Fruit fly (Drosophila melanogaster): Measurements from ENCODE around the gene pinta.

The pinta gene

DNA sequence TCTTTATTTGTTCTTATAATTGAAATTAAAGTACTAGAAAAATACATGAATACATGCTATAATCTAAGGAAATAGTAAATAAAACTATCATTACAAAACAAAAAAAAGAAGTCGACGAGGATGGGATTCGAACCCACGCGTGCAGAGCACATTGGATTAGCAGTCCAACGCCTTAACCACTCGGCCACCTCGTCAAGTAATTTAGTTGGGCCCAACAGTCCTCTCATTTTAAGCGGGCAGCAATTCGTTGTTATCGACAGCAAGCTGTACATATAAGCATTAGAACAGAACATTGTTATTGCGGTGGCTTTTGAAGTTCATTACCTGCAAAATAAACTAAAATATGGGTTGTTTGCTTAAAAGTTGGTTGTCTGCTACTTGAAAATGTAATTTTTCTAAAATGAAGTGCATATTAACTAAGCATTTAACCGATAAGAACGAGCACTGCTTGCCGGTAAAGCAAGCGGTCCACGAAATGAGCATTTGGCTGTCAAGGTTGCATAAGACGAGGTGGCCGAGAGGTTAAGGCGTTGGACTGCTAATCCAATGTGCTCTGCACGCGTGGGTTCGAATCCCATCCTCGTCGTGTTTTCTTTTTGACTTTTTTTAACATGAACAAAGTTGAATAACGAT, 27.5 kb downstream of the pinta start:
- TF ChIP-seq toe (GFP tag; optimal IDR thresholded peaks at IDR 0.05): no peak
- TF ChIP-seq CG12768 (GFP tag; optimal IDR thresholded peaks at IDR 0.05): no peak
- TF ChIP-seq bab1 (GFP tag; optimal IDR thresholded peaks at IDR 0.05): peak; percentile 15

DNA sequence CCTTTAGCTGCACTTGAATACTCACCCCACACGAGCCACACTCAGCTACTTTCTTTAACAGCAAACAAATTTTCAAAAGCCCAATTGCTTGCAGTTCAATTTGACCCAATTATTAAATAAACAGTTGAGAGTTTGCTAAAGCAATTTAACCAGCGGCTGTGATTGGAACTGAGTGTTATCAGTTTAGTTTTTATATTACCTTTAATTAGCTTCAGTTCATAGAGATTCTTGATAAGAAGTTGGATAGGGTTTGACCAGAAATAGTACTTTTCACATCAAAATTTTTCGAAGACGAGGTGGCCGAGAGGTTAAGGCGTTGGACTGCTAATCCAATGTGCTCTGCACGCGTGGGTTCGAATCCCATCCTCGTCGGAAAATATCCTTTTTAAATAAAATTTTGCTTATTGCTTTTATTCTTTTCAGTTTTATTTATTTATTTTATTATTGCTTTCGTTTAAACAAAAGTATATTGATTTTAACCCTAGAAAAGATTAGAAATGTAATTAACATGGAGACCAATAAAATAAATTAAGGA, 28.4 kb downstream of the pinta start:
- TF ChIP-seq CG5204 (GFP tag; optimal IDR thresholded peaks at IDR 0.05) (no peak), CG14711 (tag; optimal IDR thresholded peaks at IDR 0.05) (no peak), Crg-1 (GFP tag; optimal IDR thresholded peaks at IDR 0.05) (no peak), cnc (optimal IDR thresholded peaks at IDR 0.05) (no peak), pad (GFP tag; optimal IDR thresholded peaks at IDR 0.05) (no peak), CG33017 (tag; optimal IDR thresholded peaks at IDR 0.05) (no peak), tj (GFP tag; optimal IDR thresholded peaks at IDR 0.05) (no peak), Mnt (GFP tag; optimal IDR thresholded peaks at IDR 0.05) (no peak), CG1620 (GFP tag; optimal IDR thresholded peaks at IDR 0.05) (no peak)

DNA sequence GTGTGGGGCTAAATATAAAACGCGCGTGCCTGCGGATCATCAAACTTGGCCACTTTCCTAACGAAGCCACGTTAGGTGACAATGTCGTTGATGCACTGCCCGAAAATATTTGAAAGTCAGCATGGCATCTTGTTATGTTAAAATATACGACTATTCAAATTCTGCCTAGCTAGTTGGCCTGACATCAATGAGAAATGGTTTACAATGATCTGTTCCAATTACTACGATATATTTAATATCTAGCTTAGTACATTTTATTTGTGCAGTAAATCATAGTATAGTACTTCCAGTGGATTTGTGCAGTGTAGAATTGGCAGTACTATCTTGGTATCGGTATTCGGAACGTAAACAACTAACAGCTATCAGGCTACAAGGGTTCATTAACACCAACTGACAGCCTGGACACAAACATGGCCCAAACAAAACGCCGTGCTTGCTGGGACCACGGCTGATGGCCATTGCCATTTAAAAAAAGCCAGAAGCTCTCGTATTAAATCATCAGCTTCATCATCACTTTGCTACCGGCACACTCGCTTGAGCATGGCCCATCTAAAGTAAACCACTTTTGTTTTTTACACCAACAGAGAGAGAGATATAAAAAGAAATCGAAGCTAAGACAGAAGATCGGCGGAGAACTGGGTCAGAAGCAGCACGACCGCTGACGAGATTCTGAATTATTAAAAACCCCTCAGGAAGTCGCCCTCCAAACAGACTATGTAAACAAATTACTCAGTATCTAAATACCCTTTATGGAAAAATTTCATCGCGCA, 29.1 kb downstream of the pinta start:
- TF ChIP-seq kay (GFP tag; ENCODE audit: borderline replicate concordance) (no peak), CG11617 (GFP tag; optimal IDR thresholded peaks at IDR 0.05) (no peak), CG7045 (GFP tag; optimal IDR thresholded peaks at IDR 0.05) (no peak), CG1620 (GFP tag; optimal IDR thresholded peaks at IDR 0.05) (no peak), tj (GFP tag; optimal IDR thresholded peaks at IDR 0.05) (no peak), Clk (GFP tag; optimal IDR thresholded peaks at IDR 0.05) (no peak), CG12768 (GFP tag; optimal IDR thresholded peaks at IDR 0.05) (no peak), bab1 (GFP tag; optimal IDR thresholded peaks at IDR 0.05) (no peak), cic (GFP tag; optimal IDR thresholded peaks at IDR 0.05) (no peak), ovo (GFP tag; optimal IDR thresholded peaks at IDR 0.05) (no peak), CG14711 (tag; optimal IDR thresholded peaks at IDR 0.05) (no peak), Hr96 (GFP tag; optimal IDR thresholded peaks at IDR 0.05) (no peak), Mnt (GFP tag; optimal IDR thresholded peaks at IDR 0.05) (no peak), CG7101 (tag; optimal IDR thresholded peaks at IDR 0.05) (no peak), cnc (optimal IDR thresholded peaks at IDR 0.05) (no peak), toe (GFP tag; optimal IDR thresholded peaks at IDR 0.05) (no peak), Crg-1 (GFP tag; optimal IDR thresholded peaks at IDR 0.05) (no peak), pad (GFP tag; optimal IDR thresholded peaks at IDR 0.05) (no peak), CG33017 (tag; optimal IDR thresholded peaks at IDR 0.05) (no peak), CG5204 (GFP tag; optimal IDR thresholded peaks at IDR 0.05) (no peak)

DNA sequence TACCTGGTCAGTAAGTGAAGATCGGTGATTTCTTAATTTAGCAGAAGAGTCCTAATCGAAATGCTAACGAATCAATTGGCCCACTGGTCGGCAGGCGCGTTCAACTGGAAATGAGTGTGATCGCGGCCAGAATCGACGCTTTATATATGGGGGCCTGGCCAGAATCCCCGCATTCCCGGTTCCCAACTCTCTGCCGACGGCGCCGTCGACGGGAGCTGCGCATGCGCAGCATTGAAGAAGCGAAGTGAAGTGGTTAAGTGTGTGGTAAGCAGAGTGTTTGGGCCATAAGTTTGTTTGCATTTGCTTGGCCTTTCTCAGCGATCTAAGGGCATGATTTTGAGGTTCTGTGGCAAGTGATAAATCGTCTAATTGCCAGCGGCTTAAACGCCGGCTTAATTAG, 30.7 kb downstream of the pinta start, which contains the start of gene CG13857:
TSS of gene CG13857 (minus strand) at position 101 of the 400 bp plus-strand sequence.
- TF ChIP-seq bab1 (GFP tag; optimal IDR thresholded peaks at IDR 0.05) (no peak), toe (GFP tag; optimal IDR thresholded peaks at IDR 0.05) (no peak), CG12768 (GFP tag; optimal IDR thresholded peaks at IDR 0.05) (no peak), Crg-1 (GFP tag; optimal IDR thresholded peaks at IDR 0.05) (no peak), CG7045 (GFP tag; optimal IDR thresholded peaks at IDR 0.05) (no peak), pad (GFP tag; optimal IDR thresholded peaks at IDR 0.05) (no peak), CG5204 (GFP tag; optimal IDR thresholded peaks at IDR 0.05) (no peak), cnc (optimal IDR thresholded peaks at IDR 0.05) (no peak), CG7101 (tag; optimal IDR thresholded peaks at IDR 0.05) (no peak), CG14711 (tag; optimal IDR thresholded peaks at IDR 0.05) (no peak), ovo (GFP tag; optimal IDR thresholded peaks at IDR 0.05) (no peak), Hr96 (GFP tag; optimal IDR thresholded peaks at IDR 0.05) (no peak), kay (GFP tag; ENCODE audit: borderline replicate concordance) (no peak), CG11617 (GFP tag; optimal IDR thresholded peaks at IDR 0.05) (no peak), Clk (GFP tag; optimal IDR thresholded peaks at IDR 0.05) (no peak), CG33017 (tag; optimal IDR thresholded peaks at IDR 0.05) (no peak), Mnt (GFP tag; optimal IDR thresholded peaks at IDR 0.05) (no peak)

DNA sequence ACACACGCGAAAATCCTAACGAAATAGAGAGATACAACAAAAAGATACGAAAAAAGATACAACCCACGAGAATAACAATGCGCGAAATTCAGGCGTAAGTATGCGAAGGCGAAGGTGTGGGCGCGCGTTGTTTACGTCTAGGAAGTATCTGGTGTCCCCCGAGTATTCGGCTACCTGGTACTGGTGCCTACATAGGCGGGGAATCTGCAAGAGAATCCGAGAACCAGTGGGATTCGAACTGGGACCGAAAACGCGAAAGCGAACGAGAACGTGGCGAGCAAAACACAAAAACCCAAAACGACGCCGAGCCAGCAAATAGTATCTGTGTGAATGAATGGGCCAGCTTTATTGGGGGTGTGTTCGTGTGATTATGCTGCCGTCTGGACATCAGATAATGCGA, 34.6 kb downstream of the pinta start:
- TF ChIP-seq CG5204 (GFP tag; optimal IDR thresholded peaks at IDR 0.05): no peak
- TF ChIP-seq CG7101 (tag; optimal IDR thresholded peaks at IDR 0.05): no peak
- no peak for TF ChIP-seq bab1 (GFP tag; optimal IDR thresholded peaks at IDR 0.05)
- peak; percentile 53 for TF ChIP-seq tj (GFP tag; optimal IDR thresholded peaks at IDR 0.05)
- TF ChIP-seq kay (GFP tag; ENCODE audit: borderline replicate concordance): no peak
- TF ChIP-seq CG33017 (tag; optimal IDR thresholded peaks at IDR 0.05): no peak
- no peak for TF ChIP-seq CG11617 (GFP tag; optimal IDR thresholded peaks at IDR 0.05)
- TF ChIP-seq CG12768 (GFP tag; optimal IDR thresholded peaks at IDR 0.05): no peak

DNA sequence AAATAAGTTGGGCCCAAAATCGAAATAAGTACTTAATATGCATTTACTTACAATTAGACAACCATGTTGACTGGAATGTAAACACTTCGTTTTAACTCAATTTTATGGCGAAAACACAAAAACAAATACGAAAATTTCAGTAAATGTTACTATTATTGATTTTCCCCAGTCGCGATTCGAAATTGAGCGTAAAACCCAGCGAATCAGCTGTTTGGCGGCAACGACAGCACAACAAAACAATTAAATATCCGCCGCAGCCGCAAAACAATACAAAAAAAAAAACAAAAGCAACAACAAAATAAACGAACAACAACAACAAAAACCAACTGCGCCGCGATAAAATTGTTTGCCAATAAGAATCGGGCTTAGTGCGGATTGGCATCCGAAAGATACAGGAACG, 35.1 kb downstream of the pinta start, which contains the start of the genes CAH8 and CG7059:
TSS of gene CAH8 (minus strand) at position 101 of the 400 bp plus-strand sequence.
TSS of gene CG7059 (plus strand) at position 167 of the 400 bp plus-strand sequence.
- TF ChIP-seq Hr96 (GFP tag; optimal IDR thresholded peaks at IDR 0.05) (no peak), CG33017 (tag; optimal IDR thresholded peaks at IDR 0.05) (no peak), Mnt (GFP tag; optimal IDR thresholded peaks at IDR 0.05) (no peak), CG14711 (tag; optimal IDR thresholded peaks at IDR 0.05) (no peak), pad (GFP tag; optimal IDR thresholded peaks at IDR 0.05) (no peak), Crg-1 (GFP tag; optimal IDR thresholded peaks at IDR 0.05) (no peak), toe (GFP tag; optimal IDR thresholded peaks at IDR 0.05) (no peak), CG7045 (GFP tag; optimal IDR thresholded peaks at IDR 0.05) (no peak), CG1620 (GFP tag; optimal IDR thresholded peaks at IDR 0.05) (no peak), kay (GFP tag; ENCODE audit: borderline replicate concordance) (no peak)

Data from whole organism, adult.